Worm (Caenorhabditis elegans) whole organism, young adult: ENCODE measurements around the gene T12E12.6.

ENCODE experiments used
- B0035.1 ChIP-seq: sonication (generic microtip); optimal IDR thresholded peaks from 2 replicates; lab custom pipeline; 2016; ENCODE audit warnings: missing genetic modification characterization, mild to moderate bottlenecking, missing compliant biosample characterization, missing genotype, missing genetic modification reagents
- B0261.1 ChIP-seq: sonication (generic microtip); optimal IDR thresholded peaks from 2 replicates; lab custom pipeline; 2016; ENCODE audit warnings: mild to moderate bottlenecking, missing genetic modification characterization, moderate library complexity, missing compliant biosample characterization
- B0336.3 ChIP-seq: fragments of 200-800 bp; sonication (Bioruptor generic); IDR thresholded peaks from 2 replicates; pipeline ENCODE4 v1.3.6; 2022; ENCODE audit warnings: missing genetic modification characterization, missing compliant biosample characterization
- C06A6.2 ChIP-seq: fragments of 200-800 bp; sonication (Bioruptor generic); conservative IDR thresholded peaks from 2 replicates; pipeline ENCODE4 v1.3.6; 2022; ENCODE audit warnings: missing genetic modification characterization, missing compliant biosample characterization
- F22D6.2 ChIP-seq: sonication (generic microtip); optimal IDR thresholded peaks from 2 replicates; lab custom pipeline; 2016; ENCODE audit warnings: mild to moderate bottlenecking, missing genetic modification characterization, missing compliant biosample characterization
- F39B2.1 ChIP-seq: fragments of 200-800 bp; sonication (Bioruptor generic); IDR thresholded peaks from 2 replicates; pipeline ENCODE4 v1.3.6; 2022; ENCODE audit warnings: missing genetic modification reagents, missing genetic modification characterization, missing compliant biosample characterization
- F55B11.4 ChIP-seq: sonication (generic microtip); optimal IDR thresholded peaks from 2 replicates; lab custom pipeline; 2016; ENCODE audit warnings: missing compliant biosample characterization, missing genetic modification characterization, borderline replicate concordance; ENCODE audit not compliant: insufficient read depth
- F57A8.1 ChIP-seq: fragments of 200-800 bp; sonication (Bioruptor generic); optimal IDR thresholded peaks from 2 replicates; lab custom pipeline; 2018; ENCODE audit warnings: mild to moderate bottlenecking, missing genetic modification characterization, moderate library complexity, missing compliant biosample characterization
- T26A5.8 ChIP-seq: sonication (generic microtip); optimal IDR thresholded peaks from 2 replicates; lab custom pipeline; 2016; ENCODE audit warnings: missing genetic modification characterization, missing compliant biosample characterization
- Y53F4B.3 ChIP-seq: fragments of 200-800 bp; sonication (Bioruptor generic); IDR thresholded peaks from 2 replicates; pipeline ENCODE4 v1.3.6; 2022; ENCODE audit warnings: missing genetic modification reagents, missing genetic modification characterization, missing compliant biosample characterization
- Y56A3A.18 ChIP-seq: fragments of 200-800 bp; sonication (Bioruptor generic); IDR thresholded peaks from 2 replicates; pipeline ENCODE4 v1.3.6; 2022; ENCODE audit warnings: missing genetic modification reagents, missing genetic modification characterization, missing compliant biosample characterization
- Y95B8A.8 ChIP-seq: fragments of 200-800 bp; sonication (Bioruptor generic); IDR thresholded peaks from 2 replicates; pipeline ENCODE4 v1.3.6; 2022; ENCODE audit warnings: missing genetic modification reagents, missing genetic modification characterization, missing compliant biosample characterization
- akir-1 ChIP-seq: fragments of 200-800 bp; sonication (Bioruptor generic); optimal IDR thresholded peaks from 2 replicates; lab custom pipeline; 2018; ENCODE audit warnings: mild to moderate bottlenecking, missing genetic modification characterization, moderate library complexity, missing compliant biosample characterization
- ama-1 ChIP-seq, 3 experiments: fragments of 150-350 bp in 1 of 3; sonication (generic microtip) in 2 of 3; optimal IDR thresholded peaks; 2 replicates each; lab custom pipeline; 2014 to 2018; ENCODE audit warnings: missing biosample characterization in 2 of 3, missing genetic modification characterization in 2 of 3, missing genetic modification reagents in 2 of 3
- aptf-3 ChIP-seq: fragments of 200-800 bp; sonication (Bioruptor generic); IDR thresholded peaks from 2 replicates; pipeline ENCODE4 v1.3.6; 2022; ENCODE audit warnings: missing genetic modification characterization, missing compliant biosample characterization
- athp-1 ChIP-seq: sonication (generic microtip); optimal IDR thresholded peaks from 2 replicates; lab custom pipeline; 2017; ENCODE audit warnings: mild to moderate bottlenecking, missing genetic modification characterization, missing compliant biosample characterization
- attf-5 ChIP-seq: fragments of 200-800 bp; sonication (Bioruptor generic); optimal IDR thresholded peaks from 2 replicates; lab custom pipeline; 2018; ENCODE audit warnings: mild to moderate bottlenecking, missing genetic modification characterization, missing compliant biosample characterization
- bed-2 ChIP-seq: fragments of 200-800 bp; sonication (Bioruptor generic); IDR thresholded peaks from 2 replicates; pipeline ENCODE4 v1.3.6; 2022; ENCODE audit warnings: missing genetic modification reagents, missing genetic modification characterization, missing compliant biosample characterization
- cebp-1 ChIP-seq, 2 experiments: fragments of 200-800 bp in 1 of 2; sonication (Bioruptor generic) in 1 of 2; sonication (generic microtip) in 1 of 2; IDR thresholded peaks in 1 of 2; optimal IDR thresholded peaks in 1 of 2; 2 replicates each; pipeline versions ENCODE4 v1.3.6 to Lab custom; 2017 to 2022; ENCODE audit warnings: missing compliant biosample characterization in 2 of 2, missing genetic modification characterization in 2 of 2, mild to moderate bottlenecking in 1 of 2, missing genetic modification reagents in 1 of 2, moderate library complexity in 1 of 2
- cebp-2 ChIP-seq: fragments of 200-800 bp; sonication (Bioruptor generic); IDR thresholded peaks from 2 replicates; pipeline ENCODE4 v1.3.6; 2022; ENCODE audit warnings: missing genetic modification characterization, missing compliant biosample characterization
- ceh-27 ChIP-seq: fragments of 200-800 bp; sonication (Bioruptor generic); optimal IDR thresholded peaks from 2 replicates; lab custom pipeline; 2018; ENCODE audit warnings: mild to moderate bottlenecking, missing genetic modification characterization, moderate library complexity, missing compliant biosample characterization
- ceh-40 ChIP-seq: fragments of 200-800 bp; sonication (Bioruptor generic); IDR thresholded peaks from 2 replicates; pipeline ENCODE4 v1.3.6; 2022; ENCODE audit warnings: missing genetic modification characterization, missing compliant biosample characterization
- ceh-58 ChIP-seq: fragments of 200-800 bp; sonication (Bioruptor generic); IDR thresholded peaks from 2 replicates; pipeline ENCODE4 v1.3.6; 2022; ENCODE audit warnings: missing genetic modification characterization, missing compliant biosample characterization
- ceh-79 ChIP-seq: sonication (generic microtip); optimal IDR thresholded peaks from 2 replicates; lab custom pipeline; 2017; ENCODE audit warnings: mild to moderate bottlenecking, missing genetic modification characterization, missing compliant biosample characterization
- dox-1 ChIP-seq: fragments of 200-800 bp; sonication (Bioruptor generic); IDR thresholded peaks from 2 replicates; pipeline ENCODE4 v1.3.6; 2022; ENCODE audit warnings: missing genetic modification reagents, missing genetic modification characterization, missing compliant biosample characterization
- egrh-3 ChIP-seq: fragments of 200-800 bp; sonication (Bioruptor generic); IDR thresholded peaks from 2 replicates; pipeline ENCODE4 v1.3.6; 2022; ENCODE audit warnings: missing genetic modification reagents, missing genetic modification characterization, missing compliant biosample characterization
- ekl-4 ChIP-seq: fragments of 200-800 bp; sonication (Bioruptor generic); IDR thresholded peaks from 2 replicates; pipeline ENCODE4 v1.3.6; 2022; ENCODE audit warnings: missing genetic modification reagents, missing genetic modification characterization, missing compliant biosample characterization
- ets-4 ChIP-seq: fragments of 200-800 bp; sonication (Bioruptor generic); optimal IDR thresholded peaks from 2 replicates; lab custom pipeline; 2018; ENCODE audit warnings: mild to moderate bottlenecking, missing genetic modification characterization, missing compliant biosample characterization
- hmg-1.2 ChIP-seq: fragments of 200-800 bp; sonication (Bioruptor generic); IDR thresholded peaks from 2 replicates; pipeline ENCODE4 v1.3.6; 2022; ENCODE audit warnings: missing genetic modification reagents, missing genetic modification characterization, missing compliant biosample characterization
- lin-40 ChIP-seq: sonication (generic microtip); optimal IDR thresholded peaks from 2 replicates; lab custom pipeline; 2016; ENCODE audit warnings: missing genetic modification characterization, mild to moderate bottlenecking, missing compliant biosample characterization, missing genotype, missing genetic modification reagents
- lin-54 ChIP-seq: fragments of 200-800 bp; sonication (Bioruptor generic); optimal IDR thresholded peaks from 2 replicates; lab custom pipeline; 2018; ENCODE audit warnings: mild to moderate bottlenecking, missing genetic modification characterization, missing compliant biosample characterization
- madf-6 ChIP-seq: fragments of 200-800 bp; sonication (Bioruptor generic); IDR thresholded peaks from 2 replicates; pipeline ENCODE4 v1.3.6; 2022; ENCODE audit warnings: missing genetic modification reagents, missing genetic modification characterization, missing compliant biosample characterization
- mxl-1 ChIP-seq: sonication (generic microtip); optimal IDR thresholded peaks from 2 replicates; lab custom pipeline; 2016; ENCODE audit warnings: missing genetic modification characterization, missing compliant biosample characterization
- nfyb-1 ChIP-seq: fragments of 200-800 bp; sonication (Bioruptor generic); IDR thresholded peaks from 2 replicates; pipeline ENCODE4 v1.3.6; 2022; ENCODE audit warnings: missing genetic modification reagents, missing genetic modification characterization, missing compliant biosample characterization
- pbrm-1 ChIP-seq: fragments of 200-800 bp; sonication (Bioruptor generic); IDR thresholded peaks from 2 replicates; pipeline ENCODE4 v1.3.6; 2022; ENCODE audit warnings: missing genetic modification reagents, missing genetic modification characterization, missing compliant biosample characterization
- rec-8 ChIP-seq, 2 experiments: sonication (generic microtip); optimal IDR thresholded peaks; 2 replicates each; lab custom pipeline; 2016; ENCODE audit warnings: mild to moderate bottlenecking in 2 of 2, missing genetic modification characterization in 2 of 2, missing genetic modification reagents in 2 of 2, missing genotype in 2 of 2, missing biosample characterization in 1 of 2, missing compliant biosample characterization in 1 of 2, moderate library complexity in 1 of 2
- sdz-38 ChIP-seq: sonication (generic microtip); optimal IDR thresholded peaks from 2 replicates; lab custom pipeline; 2016; ENCODE audit warnings: missing genotype, missing genetic modification characterization, missing compliant biosample characterization
- snpc-1.1 ChIP-seq: sonication (generic microtip); optimal IDR thresholded peaks from 2 replicates; lab custom pipeline; 2017; ENCODE audit warnings: missing genetic modification characterization, mild to moderate bottlenecking, missing compliant biosample characterization, antibody characterized with exemption, moderate library complexity, missing genotype, missing genetic modification reagents; ENCODE audit not compliant: insufficient read depth
- snpc-4 ChIP-seq, 5 experiments: fragments of 150-350 bp in 1 of 5; sonication (generic microtip) in 4 of 5; optimal IDR thresholded peaks; 2 replicates each; lab custom pipeline; 2014 to 2018; ENCODE audit warnings: missing genetic modification characterization in 5 of 5, missing biosample characterization in 3 of 5, antibody characterized with exemption in 2 of 5, mild to moderate bottlenecking in 2 of 5, missing compliant biosample characterization in 2 of 5, missing genotype in 2 of 5, moderate library complexity in 2 of 5, missing genetic modification reagents in 1 of 5
- somi-1 ChIP-seq: fragments of 200-800 bp; sonication (Bioruptor generic); optimal IDR thresholded peaks from 2 replicates; lab custom pipeline; 2018; ENCODE audit warnings: mild to moderate bottlenecking, missing genetic modification characterization, missing compliant biosample characterization
- tbp1 ChIP-seq: fragments of 200-800 bp; sonication (Bioruptor generic); optimal IDR thresholded peaks from 2 replicates; lab custom pipeline; 2018; ENCODE audit warnings: mild to moderate bottlenecking, missing genetic modification characterization, missing compliant biosample characterization
- unc-62 ChIP-seq: fragments of 150-350 bp; optimal IDR thresholded peaks from 2 replicates; lab custom pipeline; 2014; ENCODE audit warnings: missing biosample characterization, missing genetic modification reagents, missing genetic modification characterization
- xnd-1 ChIP-seq: sonication (generic microtip); optimal IDR thresholded peaks from 2 replicates; lab custom pipeline; 2016; ENCODE audit warnings: missing genotype, missing genetic modification reagents, missing genetic modification characterization, missing compliant biosample characterization
- zfh-2 ChIP-seq: fragments of 200-800 bp; sonication (Bioruptor generic); conservative IDR thresholded peaks from 2 replicates; pipeline ENCODE4 v1.3.6; 2022; ENCODE audit warnings: missing genetic modification reagents, missing genetic modification characterization, missing compliant biosample characterization
- ztf-26 ChIP-seq: sonication (generic microtip); optimal IDR thresholded peaks from 2 replicates; lab custom pipeline; 2017; ENCODE audit warnings: missing genetic modification characterization, missing compliant biosample characterization

T12E12.6 gene

DNA sequence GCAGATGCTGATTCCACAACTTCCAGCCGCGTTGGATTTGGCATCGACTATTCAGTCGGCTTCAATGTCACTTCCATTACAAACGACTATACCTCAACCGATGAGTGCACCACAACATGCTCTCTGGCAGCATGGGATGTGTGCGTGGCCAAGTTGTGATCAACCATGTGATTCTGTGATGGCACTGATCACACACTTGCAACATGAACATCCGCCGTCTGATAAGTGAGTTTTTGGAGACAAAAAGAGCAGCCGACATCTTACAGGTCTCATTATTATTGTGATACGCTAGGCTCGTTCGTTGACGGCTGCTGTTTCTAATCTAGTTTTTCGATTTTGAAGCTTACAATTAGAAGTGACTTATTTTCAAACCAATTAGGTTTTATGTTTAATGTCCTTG is 28.5 kb upstream of the T12E12.6 start:
- TF ChIP-seq snpc-4 (GFP tag; optimal IDR thresholded peaks at IDR 0.05; lab: Kevin White, UChicago) (no peak), snpc-4 (tag; optimal IDR thresholded peaks at IDR 0.05; lab: Kevin White, UChicago) (peak in 1 of 4 experiments; percentile 68), F55B11.4 (tag; lab: Kevin White, UChicago) (no peak), xnd-1 (tag; lab: Kevin White, UChicago) (no peak)

DNA sequence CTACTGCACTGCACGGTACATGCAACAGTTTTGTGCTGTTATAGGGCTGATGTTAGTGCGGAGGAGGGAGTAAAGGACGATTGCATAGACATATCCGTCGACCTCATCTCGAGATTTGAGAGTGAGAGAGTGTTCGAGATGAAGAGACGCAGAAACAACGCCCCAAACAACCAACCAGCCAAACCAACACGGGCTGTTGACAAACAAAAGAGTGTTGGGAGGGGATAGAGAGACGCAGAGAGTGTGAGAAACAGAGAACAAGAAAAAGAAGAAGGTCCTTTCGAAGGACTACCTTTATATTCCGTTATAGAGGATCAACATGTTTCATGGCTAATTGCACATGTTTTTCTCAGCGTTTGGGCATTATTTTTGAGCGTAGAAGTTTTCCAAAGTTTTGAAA is 26.4 kb upstream of the T12E12.6 start:
- TF ChIP-seq Y53F4B.3 (GFP tag; lab: Robert Waterston, UW), result no peak
- TF ChIP-seq madf-6 (GFP tag; lab: Robert Waterston, UW), result no peak
- 0 out of 2 replicates have a peak, but pooled peaks have one; percentile 28 for TF ChIP-seq zfh-2
- TF ChIP-seq Y56A3A.18 (GFP tag; lab: Robert Waterston, UW), result no peak
- TF ChIP-seq aptf-3 (GFP tag; lab: Robert Waterston, UW), result no peak
- TF ChIP-seq dox-1 (GFP tag; lab: Robert Waterston, UW), result 0 out of 2 replicates have a peak, but pooled peaks have one; percentile 21
- no peak for TF ChIP-seq tbp1 (GFP tag; lab: Kevin White, UChicago)
- TF ChIP-seq somi-1 (GFP tag; lab: Kevin White, UChicago), result no peak
- no peak for TF ChIP-seq mxl-1 (tag; lab: Kevin White, UChicago)
- no peak for TF ChIP-seq F22D6.2 (tag; lab: Kevin White, UChicago)
- no peak for TF ChIP-seq athp-1 (tag; lab: Kevin White, UChicago)
- no peak for TF ChIP-seq snpc-1.1
- no peak for TF ChIP-seq pbrm-1
- TF ChIP-seq F39B2.1 (GFP tag; lab: Robert Waterston, UW), result no peak
- TF ChIP-seq unc-62 (GFP tag; lab: Kevin White, UChicago), result no peak
- TF ChIP-seq ceh-58 (GFP tag; lab: Robert Waterston, UW), result no peak
- 0 out of 2 replicates have a peak, but pooled peaks have one; percentile 21 for TF ChIP-seq cebp-1 (GFP tag; IDR thresholded peaks at IDR 0.05; lab: Robert Waterston, UW)
- TF ChIP-seq cebp-1 (tag; optimal IDR thresholded peaks at IDR 0.05; lab: Kevin White, UChicago), result peak; percentile 39
- no peak for TF ChIP-seq B0035.1 (tag; lab: Kevin White, UChicago)
- no peak for TF ChIP-seq akir-1 (GFP tag; lab: Kevin White, UChicago)
- TF ChIP-seq ama-1 (optimal IDR thresholded peaks at IDR 0.05; lab: Kevin White, UChicago), result no peak
- TF ChIP-seq ama-1 (GFP tag; optimal IDR thresholded peaks at IDR 0.05; lab: Kevin White, UChicago), result no peak
- TF ChIP-seq Y95B8A.8 (GFP tag; lab: Robert Waterston, UW), result no peak
- no peak for TF ChIP-seq cebp-2
- TF ChIP-seq lin-54 (GFP tag; lab: Kevin White, UChicago), result no peak
- no peak for TF ChIP-seq C06A6.2 (GFP tag; lab: Robert Waterston, UW)
- TF ChIP-seq nfyb-1, result peak; percentile 36; the same call in 1 of the 2 replicates
- TF ChIP-seq ets-4 (GFP tag; lab: Kevin White, UChicago), result no peak
- TF ChIP-seq T26A5.8, result no peak
- TF ChIP-seq hmg-1.2, result peak; percentile 87
- TF ChIP-seq lin-40 (tag; lab: Kevin White, UChicago), result no peak
- no peak for TF ChIP-seq B0261.1 (tag; lab: Kevin White, UChicago)
- no peak for TF ChIP-seq F57A8.1 (GFP tag; lab: Kevin White, UChicago)
- TF ChIP-seq egrh-3 (GFP tag; lab: Robert Waterston, UW), result no peak
- TF ChIP-seq ztf-26 (tag; lab: Kevin White, UChicago), result no peak
- TF ChIP-seq B0336.3 (GFP tag; lab: Robert Waterston, UW), result no peak
- no peak for TF ChIP-seq ceh-79
- TF ChIP-seq sdz-38 (tag; lab: Kevin White, UChicago), result no peak
- no peak for TF ChIP-seq snpc-4 (GFP tag; optimal IDR thresholded peaks at IDR 0.05; lab: Kevin White, UChicago)
- peak in 1 of 4 experiments; percentile 23 for TF ChIP-seq snpc-4 (tag; optimal IDR thresholded peaks at IDR 0.05; lab: Kevin White, UChicago)
- peak; percentile 14 for TF ChIP-seq attf-5 (GFP tag; lab: Kevin White, UChicago)
- TF ChIP-seq rec-8 (tag; optimal IDR thresholded peaks at IDR 0.05; lab: Kevin White, UChicago), result no peak
- TF ChIP-seq ceh-27 (GFP tag; lab: Kevin White, UChicago), result no peak
- no peak for TF ChIP-seq bed-2 (GFP tag; lab: Robert Waterston, UW)
- no peak for TF ChIP-seq ekl-4
- no peak for TF ChIP-seq ceh-40 (GFP tag; lab: Robert Waterston, UW)
